Fruit fly (Drosophila melanogaster): ENCODE results near the gene CG18281.

Gene CG18281

DNA sequence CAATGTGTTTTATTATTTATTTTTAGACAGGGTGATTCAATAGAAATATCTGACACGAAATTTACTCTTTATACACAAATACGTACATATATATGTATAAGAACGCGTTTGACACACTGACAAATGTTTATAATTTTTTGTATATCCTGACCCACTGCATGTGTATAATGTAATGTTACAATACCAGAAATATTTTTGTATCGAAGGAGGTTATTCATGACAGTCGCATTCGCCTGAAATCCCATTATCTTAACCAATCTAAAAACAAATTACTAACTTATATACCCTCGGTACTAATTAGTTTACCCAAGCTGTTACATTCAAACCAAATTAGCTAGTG lies 5.4 kb upstream of the CG18281 start:
- no peak for TF ChIP-seq jim (GFP tag; optimal IDR thresholded peaks at IDR 0.05)
- no peak for TF ChIP-seq br (GFP tag; optimal IDR thresholded peaks at IDR 0.05)
- TF ChIP-seq OdsH (GFP tag; optimal IDR thresholded peaks at IDR 0.05), result no peak
- TF ChIP-seq foxo (GFP tag; optimal IDR thresholded peaks at IDR 0.05), result no peak
- TF ChIP-seq pan (optimal IDR thresholded peaks at IDR 0.05), result no peak
- no peak for TF ChIP-seq N (GFP tag; optimal IDR thresholded peaks at IDR 0.05)
- no peak for TF ChIP-seq CrebA (GFP tag; optimal IDR thresholded peaks at IDR 0.05; ENCODE audit: borderline replicate concordance)
- TF ChIP-seq tai (GFP tag; optimal IDR thresholded peaks at IDR 0.05), result no peak
- no peak for TF ChIP-seq rgr (GFP tag; optimal IDR thresholded peaks at IDR 0.05)
- TF ChIP-seq Dfd (GFP tag; optimal IDR thresholded peaks at IDR 0.05), result no peak
- no peak for TF ChIP-seq dsf (GFP tag; optimal IDR thresholded peaks at IDR 0.05; ENCODE audit: borderline replicate concordance)
- no peak for TF ChIP-seq fru (GFP tag; optimal IDR thresholded peaks at IDR 0.05)
- TF ChIP-seq dmrt93B (GFP tag; optimal IDR thresholded peaks at IDR 0.05), result no peak
- TF ChIP-seq Jra (GFP tag; optimal IDR thresholded peaks at IDR 0.05), result no peak
- TF ChIP-seq ey (GFP tag; optimal IDR thresholded peaks at IDR 0.05), result no peak
- no peak for TF ChIP-seq Abd-B (GFP tag; optimal IDR thresholded peaks at IDR 0.05)

DNA sequence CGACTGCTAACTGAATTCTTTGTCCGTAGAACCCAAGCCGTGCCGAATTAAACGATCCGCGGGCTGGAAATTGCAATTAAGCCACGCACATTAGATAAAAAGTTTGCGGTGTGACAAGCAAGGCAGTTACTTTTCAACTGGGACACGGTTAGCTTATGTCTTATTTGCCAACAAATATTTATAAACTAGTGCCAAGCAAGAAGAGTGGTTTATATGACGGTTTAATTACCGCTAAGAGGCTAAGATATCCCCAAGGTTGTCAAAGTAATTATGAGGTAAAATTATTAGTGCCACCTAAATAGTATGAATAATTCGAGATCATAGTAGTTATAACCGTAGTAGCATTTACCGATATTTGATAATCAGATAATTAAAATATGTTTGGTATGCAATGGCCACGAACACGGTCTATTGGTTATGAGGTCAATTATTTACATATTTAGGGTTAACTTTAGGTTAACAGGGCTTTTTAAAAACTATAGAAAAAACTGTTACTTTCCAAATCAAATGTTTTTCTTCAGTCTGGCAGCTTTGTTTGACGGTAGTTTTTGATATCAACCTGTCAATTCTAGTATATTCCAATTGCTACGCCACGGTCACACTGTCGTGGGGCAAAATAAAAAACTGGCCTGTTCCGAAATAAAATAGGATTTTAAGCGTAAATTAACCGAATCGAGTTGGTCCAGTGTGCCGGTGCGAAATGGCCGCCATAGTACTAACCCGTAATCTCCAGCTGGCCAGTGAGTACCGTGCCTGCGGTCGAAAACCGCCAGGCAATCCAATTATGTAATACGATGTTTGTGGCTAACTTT lies 4.7 kb upstream of the CG18281 start, which contains the start of gene ZnT77C:
Gene ZnT77C, minus strand, starts transcription at position 142 of the 812 bp plus-strand sequence.
- TF ChIP-seq Rel (GFP tag; optimal IDR thresholded peaks at IDR 0.05), result no peak
- peak; percentile 31 for TF ChIP-seq Rel (tag; optimal IDR thresholded peaks at IDR 0.05)
- no peak for TF ChIP-seq psq (GFP tag; optimal IDR thresholded peaks at IDR 0.05)

DNA sequence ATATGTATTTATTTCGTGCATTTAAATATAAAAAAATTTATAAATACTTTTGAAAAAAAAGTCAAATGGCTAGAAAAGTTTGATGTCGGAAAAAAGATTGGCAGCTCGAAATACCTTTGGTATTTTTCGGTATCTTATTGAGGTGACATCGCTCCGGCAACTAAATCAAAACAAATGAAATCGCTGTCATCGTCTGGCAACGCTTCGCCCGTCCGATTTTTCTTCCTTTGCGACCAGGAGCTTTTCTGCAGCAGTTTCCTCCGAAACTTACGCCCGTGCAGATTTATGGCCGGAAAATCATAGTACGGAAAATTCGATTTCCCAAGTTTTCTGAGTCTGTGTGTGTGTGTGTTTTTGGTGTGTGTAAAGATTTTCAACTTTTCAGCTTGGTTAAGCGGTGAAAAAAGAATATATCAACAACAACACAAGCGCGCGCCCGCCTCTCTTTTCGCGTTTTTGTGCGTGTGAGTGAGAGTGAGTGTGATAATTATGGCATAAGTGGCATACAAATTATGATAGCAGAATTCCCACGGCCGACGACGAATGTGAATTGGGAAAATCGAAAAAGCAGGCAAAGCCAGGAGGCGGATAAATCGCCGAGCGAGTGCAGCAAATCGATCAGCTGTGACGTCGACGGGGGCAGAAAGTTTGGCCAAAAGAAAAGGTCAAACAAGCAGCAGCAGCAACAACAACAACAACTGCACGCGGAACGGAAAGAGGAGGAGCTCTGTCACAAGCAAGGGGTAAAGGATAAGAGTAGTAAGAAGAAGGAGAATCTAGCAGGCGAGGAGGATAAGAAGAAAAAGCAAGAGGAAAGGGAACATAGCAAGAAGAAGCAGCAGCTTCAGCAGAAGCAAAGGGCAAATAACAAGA lies 2.3 kb upstream of the CG18281 start, which contains the start of gene CG32425:
Gene CG32425, plus strand, starts transcription at position 200 of the 873 bp plus-strand sequence.
- peak; percentile 24 for TF ChIP-seq h (GFP tag; optimal IDR thresholded peaks at IDR 0.05)
- peak; percentile 18 for TF ChIP-seq Myc (optimal IDR thresholded peaks at IDR 0.05)
- TF ChIP-seq HLH106 (tag; optimal IDR thresholded peaks at IDR 0.05), result peak; percentile 4
- TF ChIP-seq usp (GFP tag; optimal IDR thresholded peaks at IDR 0.05), result no peak
- TF ChIP-seq fru (GFP tag; optimal IDR thresholded peaks at IDR 0.05), result peak; percentile 25
- TF ChIP-seq foxo (GFP tag; optimal IDR thresholded peaks at IDR 0.05), result peak in 1 of 2 experiments; percentile 37
- peak; percentile 67 for TF ChIP-seq psq (GFP tag; optimal IDR thresholded peaks at IDR 0.05)
- no peak for TF ChIP-seq tai (GFP tag; optimal IDR thresholded peaks at IDR 0.05)
- TF ChIP-seq Rel (GFP tag; optimal IDR thresholded peaks at IDR 0.05), result no peak
- TF ChIP-seq Rel (tag; optimal IDR thresholded peaks at IDR 0.05), result peak; percentile 8

DNA sequence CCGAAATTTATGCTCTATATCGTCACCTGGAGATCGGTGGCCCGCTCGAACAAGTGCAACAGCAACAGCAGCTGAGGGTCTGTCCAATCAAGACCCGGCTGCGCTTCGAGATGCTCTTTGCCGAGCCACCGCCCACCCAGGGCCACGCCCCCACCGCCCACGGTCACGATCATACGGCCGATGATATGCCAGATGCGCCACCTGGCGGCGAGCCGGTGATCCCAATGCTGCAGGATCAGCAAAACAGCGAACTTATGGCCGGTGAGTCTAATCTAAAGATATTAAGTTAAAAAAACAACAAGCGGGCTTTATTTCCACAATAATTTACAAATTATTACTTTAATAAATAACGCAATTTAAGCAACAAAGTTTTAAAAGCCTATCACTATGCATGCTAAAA lies 1.4 kb upstream of the CG18281 start:
- TF ChIP-seq CG32264 (GFP tag; optimal IDR thresholded peaks at IDR 0.05) (no peak), Dfd (GFP tag; optimal IDR thresholded peaks at IDR 0.05) (peak; percentile 87), usp (GFP tag; optimal IDR thresholded peaks at IDR 0.05) (no peak), jim (GFP tag; optimal IDR thresholded peaks at IDR 0.05) (no peak), Sp1 (GFP tag; optimal IDR thresholded peaks at IDR 0.05) (no peak), foxo (GFP tag; optimal IDR thresholded peaks at IDR 0.05) (no peak), Jra (GFP tag; optimal IDR thresholded peaks at IDR 0.05) (no peak), pan (optimal IDR thresholded peaks at IDR 0.05) (no peak), HLH106 (tag; optimal IDR thresholded peaks at IDR 0.05) (no peak)

DNA sequence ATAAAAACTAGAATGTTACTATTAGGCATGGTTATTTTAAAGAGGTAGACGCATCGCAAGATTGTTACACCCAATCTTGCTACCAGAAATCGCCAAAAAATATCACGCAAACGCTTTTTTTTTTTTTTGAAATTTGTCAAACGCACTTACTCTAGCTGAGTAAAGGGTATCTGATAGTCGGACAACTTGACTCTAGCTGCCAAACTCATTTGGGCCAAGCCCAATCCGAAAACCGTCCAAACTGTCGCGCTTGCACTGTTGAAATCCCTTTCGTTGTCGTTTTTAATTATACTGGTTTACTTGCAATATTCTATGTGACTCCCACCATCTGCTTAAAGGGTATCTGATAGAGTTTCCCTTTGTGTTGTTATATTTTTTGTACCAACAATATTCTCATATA lies 3.6 kb downstream of the CG18281 start:
- no peak for TF ChIP-seq Myc (optimal IDR thresholded peaks at IDR 0.05)
- no peak for TF ChIP-seq sage (GFP tag; optimal IDR thresholded peaks at IDR 0.05)
- no peak for TF ChIP-seq psq (GFP tag; optimal IDR thresholded peaks at IDR 0.05)
- no peak for TF ChIP-seq fru (GFP tag; optimal IDR thresholded peaks at IDR 0.05)
- TF ChIP-seq GATAd (GFP tag; optimal IDR thresholded peaks at IDR 0.05), result no peak
- TF ChIP-seq CG32264 (GFP tag; optimal IDR thresholded peaks at IDR 0.05), result no peak
- no peak for TF ChIP-seq HLH106 (tag; optimal IDR thresholded peaks at IDR 0.05)
- no peak for TF ChIP-seq Jra (GFP tag; optimal IDR thresholded peaks at IDR 0.05)
- no peak for TF ChIP-seq pan (optimal IDR thresholded peaks at IDR 0.05)
- TF ChIP-seq jim (GFP tag; optimal IDR thresholded peaks at IDR 0.05), result no peak
- no peak for TF ChIP-seq Dif (GFP tag; optimal IDR thresholded peaks at IDR 0.05; ENCODE audit: partially characterized antibody)
- TF ChIP-seq dmrt93B (GFP tag; optimal IDR thresholded peaks at IDR 0.05), result no peak
- TF ChIP-seq Hnf4 (GFP tag; optimal IDR thresholded peaks at IDR 0.05), result no peak
- TF ChIP-seq OdsH (GFP tag; optimal IDR thresholded peaks at IDR 0.05), result no peak
- TF ChIP-seq brk (GFP tag; optimal IDR thresholded peaks at IDR 0.05), result no peak
- no peak for TF ChIP-seq h (GFP tag; optimal IDR thresholded peaks at IDR 0.05)
- no peak for TF ChIP-seq woc (GFP tag; optimal IDR thresholded peaks at IDR 0.05)
- no peak for TF ChIP-seq CG9705 (GFP tag; optimal IDR thresholded peaks at IDR 0.05)
- no peak for TF ChIP-seq CrebA (GFP tag; optimal IDR thresholded peaks at IDR 0.05; ENCODE audit: borderline replicate concordance)
